Fruit fly (Drosophila melanogaster): Measurements from ENCODE around the gene Cyp304a1.
A peak's percentile ranks its signal among the peaks of the same experiment; 100 is the strongest.

The Cyp304a1 gene

DNA sequence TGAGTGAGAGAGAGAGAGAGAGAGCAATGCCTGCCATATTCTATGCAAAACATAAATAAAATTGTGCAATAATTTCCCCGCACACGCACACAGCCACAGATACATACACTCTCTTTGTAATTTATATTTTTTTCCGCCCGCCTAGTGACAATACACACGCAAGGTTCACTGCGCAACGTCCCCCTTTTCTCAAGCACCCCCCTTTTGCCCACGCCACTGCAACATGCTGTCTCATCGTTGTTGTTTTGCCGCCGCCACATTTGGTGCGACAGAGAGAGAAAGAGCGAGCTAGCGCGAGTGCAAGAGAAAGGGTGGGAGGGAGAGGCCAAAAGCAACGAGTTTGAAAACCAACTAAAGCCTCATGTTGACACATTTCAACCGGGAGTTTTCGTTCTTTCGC lies 48.8 kb downstream of the Cyp304a1 start (continued):
- TF ChIP-seq zf30C (GFP tag; optimal IDR thresholded peaks at IDR 0.05) (no peak), shn (GFP tag; optimal IDR thresholded peaks at IDR 0.05) (peak; percentile 22), CG7928 (GFP tag; optimal IDR thresholded peaks at IDR 0.05) (no peak), Elba2 (GFP tag; optimal IDR thresholded peaks at IDR 0.05) (no peak), bcd (GFP tag; optimal IDR thresholded peaks at IDR 0.05) (peak; percentile 63), Hand (GFP tag; optimal IDR thresholded peaks at IDR 0.05) (peak; percentile 50), zfh2 (GFP tag; optimal IDR thresholded peaks at IDR 0.05) (peak; percentile 78), dati (GFP tag; IDR thresholded peaks at IDR 0.05) (peak; percentile 37; the same call in 1 of the 2 replicates), CG6791 (GFP tag; IDR thresholded peaks at IDR 0.05; ENCODE audit: partially characterized antibody) (0 out of 3 replicates have a peak, but pooled peaks have one; percentile 11), tgo (GFP tag; IDR thresholded peaks at IDR 0.05) (peak; percentile 55; the same call in 2 of the 3 replicates), Gsc (GFP tag; IDR thresholded peaks at IDR 0.05) (no peak), tio (GFP tag; optimal IDR thresholded peaks at IDR 0.05) (no peak), CG16815 (GFP tag; optimal IDR thresholded peaks at IDR 0.05) (peak; percentile 29), slp2 (GFP tag; optimal IDR thresholded peaks at IDR 0.05) (peak; percentile 53), ac (GFP tag; optimal IDR thresholded peaks at IDR 0.05) (no peak), ind (GFP tag; optimal IDR thresholded peaks at IDR 0.05) (peak; percentile 60), CG6813 (GFP tag; optimal IDR thresholded peaks at IDR 0.05) (peak; percentile 46), CG4404 (GFP tag; IDR thresholded peaks at IDR 0.05) (no peak), exex (tag; optimal IDR thresholded peaks at IDR 0.05) (no peak), trh (GFP tag; optimal IDR thresholded peaks at IDR 0.05) (peak; percentile 23), CG9609 (GFP tag; optimal IDR thresholded peaks at IDR 0.05) (peak; percentile 49), chm (GFP tag; IDR thresholded peaks at IDR 0.05) (peak; percentile 78), Ravus (GFP tag; IDR thresholded peaks at IDR 0.05) (no peak; the same call in 1 of the 2 replicates), Asciz (GFP tag; optimal IDR thresholded peaks at IDR 0.05) (no peak), CG14050 (GFP tag; IDR thresholded peaks at IDR 0.05) (peak; percentile 55), CG6272 (GFP tag; IDR thresholded peaks at IDR 0.05) (no peak; the same call in 1 of the 2 replicates), CG6689 (GFP tag; IDR thresholded peaks at IDR 0.05) (peak; percentile 53; the same call in 1 of the 2 replicates), Dbx (GFP tag; IDR thresholded peaks at IDR 0.05) (peak; percentile 53; the same call in 1 of the 3 replicates), CG10959 (GFP tag; IDR thresholded peaks at IDR 0.05) (no peak), CG12236 (GFP tag; optimal IDR thresholded peaks at IDR 0.05) (no peak), CG9727 (GFP tag; optimal IDR thresholded peaks at IDR 0.05) (peak; percentile 44), CG7839 (tag; optimal IDR thresholded peaks at IDR 0.05) (peak; percentile 56), salm (tag; optimal IDR thresholded peaks at IDR 0.05) (no peak), CG8478 (optimal IDR thresholded peaks at IDR 0.05) (peak; percentile 89), CG4282 (GFP tag; optimal IDR thresholded peaks at IDR 0.05) (peak; percentile 51), CG7963 (GFP tag; IDR thresholded peaks at IDR 0.05; ENCODE audit: partially characterized antibody) (no peak), gce (GFP tag; IDR thresholded peaks at IDR 0.05) (peak; percentile 60; the same call in 1 of the 3 replicates), grau (tag; optimal IDR thresholded peaks at IDR 0.05) (peak; percentile 52), CG15514 (GFP tag; optimal IDR thresholded peaks at IDR 0.05) (peak; percentile 37), CkIIα-i1 (GFP tag; IDR thresholded peaks at IDR 0.05) (no peak), CG12071 (GFP tag; optimal IDR thresholded peaks at IDR 0.05) (no peak), Bdp1 (GFP tag; optimal IDR thresholded peaks at IDR 0.05) (peak; percentile 51), rib (GFP tag; IDR thresholded peaks at IDR 0.05) (peak; percentile 85), Lim3 (GFP tag; IDR thresholded peaks at IDR 0.05) (no peak), fd3F (GFP tag; optimal IDR thresholded peaks at IDR 0.05) (no peak), hbn (GFP tag; IDR thresholded peaks at IDR 0.05; ENCODE audit: partially characterized antibody) (no peak), Dp (GFP tag; optimal IDR thresholded peaks at IDR 0.05) (no peak), CG4328 (GFP tag; optimal IDR thresholded peaks at IDR 0.05) (peak; percentile 18), CG18764 (GFP tag; optimal IDR thresholded peaks at IDR 0.05) (no peak), Atf-2 (GFP tag; optimal IDR thresholded peaks at IDR 0.05) (peak; percentile 21), CG7987 (GFP tag; optimal IDR thresholded peaks at IDR 0.05) (peak; percentile 64)
